Fruit fly (Drosophila melanogaster) whole organism, embryonic: Measurements from ENCODE around the gene CG6843.

ENCODE experiments used
- Atf-2 ChIP-seq: fragments of 200-800 bp; sonication (Bioruptor generic); optimal IDR thresholded peaks from 2 replicates; lab custom pipeline; 2016; ENCODE audit warnings: missing biosample characterization, missing genetic modification characterization
- B-H2 ChIP-seq: fragments of 200-800 bp; sonication (Bioruptor generic); optimal IDR thresholded peaks from 2 replicates; lab custom pipeline; 2018; ENCODE audit warnings: missing biosample characterization, mild to moderate bottlenecking, missing genetic modification characterization
- Bteb2 ChIP-seq: fragments of 200-800 bp; sonication (Bioruptor generic); optimal IDR thresholded peaks from 2 replicates; lab custom pipeline; 2016; ENCODE audit warnings: missing biosample characterization, missing genetic modification characterization
- CG11085 ChIP-seq: fragments of 200-800 bp; sonication (Bioruptor generic); IDR thresholded peaks from 2 replicates; pipeline ENCODE4 v1.3.6; 2022; ENCODE audit warnings: missing biosample characterization, missing genetic modification characterization
- CG11247 ChIP-seq: fragments of 200-800 bp; sonication (Bioruptor generic); IDR thresholded peaks from 2 replicates; pipeline ENCODE4 v1.3.6; 2022; ENCODE audit warnings: missing biosample characterization, missing genetic modification characterization
- CG13123 ChIP-seq: fragments of 200-800 bp; sonication (Bioruptor generic); optimal IDR thresholded peaks from 2 replicates; lab custom pipeline; 2016; ENCODE audit warnings: missing biosample characterization, missing genetic modification characterization
- CG14050 ChIP-seq: fragments of 200-800 bp; sonication (Bioruptor generic); IDR thresholded peaks from 3 replicates; pipeline ENCODE4 v1.3.6; 2022; ENCODE audit warnings: missing biosample characterization, missing genetic modification characterization
- CG15514 ChIP-seq: fragments of 200-800 bp; sonication (Bioruptor generic); optimal IDR thresholded peaks from 3 replicates; lab custom pipeline; 2017; ENCODE audit warnings: missing biosample characterization, missing genetic modification characterization, mild to moderate bottlenecking, moderate library complexity, missing genetic modification reagents
- CG1832 ChIP-seq: fragments of 200-800 bp; sonication (Bioruptor generic); optimal IDR thresholded peaks from 2 replicates; lab custom pipeline; 2017; ENCODE audit warnings: missing biosample characterization, mild to moderate bottlenecking, missing genetic modification characterization, inconsistent platforms
- CG31365 ChIP-seq: fragments of 200-800 bp; sonication (Bioruptor generic); optimal IDR thresholded peaks from 2 replicates; lab custom pipeline; 2018; ENCODE audit warnings: missing biosample characterization, mild to moderate bottlenecking, missing genetic modification characterization
- CG32767 ChIP-seq: fragments of 200-800 bp; sonication (Bioruptor generic); IDR thresholded peaks from 2 replicates; pipeline ENCODE4 v1.3.6; 2022; ENCODE audit warnings: missing biosample characterization, missing genetic modification characterization
- CG42726 ChIP-seq: fragments of 200-800 bp; sonication (Bioruptor generic); IDR thresholded peaks from 2 replicates; pipeline ENCODE4 v1.3.6; 2022; ENCODE audit warnings: missing biosample characterization, missing genetic modification characterization; ENCODE audit not compliant: partially characterized antibody
- CG7987 ChIP-seq: fragments of 200-800 bp; sonication (Bioruptor generic); optimal IDR thresholded peaks from 2 replicates; lab custom pipeline; 2018; ENCODE audit warnings: missing biosample characterization, mild to moderate bottlenecking, missing genetic modification characterization, moderate library complexity
- CG9817 ChIP-seq: fragments of 200-800 bp; sonication (Bioruptor generic); optimal IDR thresholded peaks from 2 replicates; lab custom pipeline; 2018; ENCODE audit warnings: missing biosample characterization, mild to moderate bottlenecking, missing genetic modification characterization, moderate library complexity
- Dbx ChIP-seq: fragments of 200-800 bp; sonication (Bioruptor generic); IDR thresholded peaks from 3 replicates; pipeline ENCODE4 v1.3.6; 2022; ENCODE audit warnings: missing biosample characterization, missing genetic modification characterization
- Dfd ChIP-seq, 2 experiments: fragments of >200 bp; optimal IDR thresholded peaks; 2 replicates each; lab custom pipeline; 2017; ENCODE audit warnings: missing biosample characterization in 2 of 2, missing genetic modification characterization in 2 of 2
- Dref ChIP-seq: fragments of 200-800 bp; sonication (Bioruptor generic); IDR thresholded peaks from 2 replicates; pipeline ENCODE4 v1.3.6; 2022; ENCODE audit warnings: missing biosample characterization, missing genetic modification characterization
- Gug ChIP-seq: fragments of 200-800 bp; sonication (Bioruptor generic); IDR thresholded peaks from 4 replicates; pipeline ENCODE4 v1.3.6; 2022; ENCODE audit warnings: missing biosample characterization, missing genetic modification characterization
- HHEX ChIP-seq: fragments of 200-800 bp; sonication (Bioruptor generic); optimal IDR thresholded peaks from 3 replicates; lab custom pipeline; 2017; ENCODE audit warnings: missing biosample characterization, mild to moderate bottlenecking, missing genetic modification characterization, missing genetic modification reagents
- NFAT ChIP-seq: fragments of 200-800 bp; sonication (Bioruptor generic); IDR thresholded peaks from 2 replicates; pipeline ENCODE4 v1.3.6; 2022; ENCODE audit warnings: missing biosample characterization, missing genetic modification characterization
- Oaz ChIP-seq: fragments of 200-800 bp; sonication (Bioruptor generic); IDR thresholded peaks from 2 replicates; pipeline ENCODE4 v1.3.6; 2022; ENCODE audit warnings: missing biosample characterization, missing genetic modification characterization
- Oli ChIP-seq: fragments of 200-800 bp; sonication (Bioruptor generic); optimal IDR thresholded peaks from 2 replicates; lab custom pipeline; 2018; ENCODE audit warnings: missing biosample characterization, mild to moderate bottlenecking, missing genetic modification characterization, moderate library complexity
- Pdp1 ChIP-seq, 2 experiments: fragments of 200-800 bp; sonication (Bioruptor generic); optimal IDR thresholded peaks; 3 replicates each; lab custom pipeline; 2016; ENCODE audit warnings: missing biosample characterization in 2 of 2, missing genetic modification characterization in 2 of 2, mild to moderate bottlenecking in 1 of 2, moderate library complexity in 1 of 2
- ac ChIP-seq: fragments of 200-800 bp; sonication (Bioruptor generic); optimal IDR thresholded peaks from 3 replicates; lab custom pipeline; 2017; ENCODE audit warnings: missing biosample characterization, mild to moderate bottlenecking, missing genetic modification characterization
- ap ChIP-seq: fragments of 200-800 bp; sonication (Bioruptor generic); IDR thresholded peaks from 2 replicates; pipeline ENCODE4 v1.3.6; 2022; ENCODE audit warnings: missing biosample characterization, missing genetic modification characterization
- bbx ChIP-seq: fragments of 200-800 bp; sonication (Bioruptor generic); IDR thresholded peaks from 2 replicates; pipeline ENCODE4 v1.3.6; 2022; ENCODE audit warnings: missing biosample characterization, missing genetic modification characterization; ENCODE audit not compliant: partially characterized antibody
- cato ChIP-seq: fragments of 200-800 bp; sonication (Bioruptor generic); optimal IDR thresholded peaks from 2 replicates; lab custom pipeline; 2016; ENCODE audit warnings: missing biosample characterization, missing genetic modification characterization, borderline replicate concordance
- crol ChIP-seq: fragments of 200-800 bp; sonication (Bioruptor generic); IDR thresholded peaks from 2 replicates; pipeline ENCODE4 v1.3.6; 2022; ENCODE audit warnings: missing biosample characterization, missing genetic modification characterization
- dati ChIP-seq: fragments of 200-800 bp; sonication (Bioruptor generic); IDR thresholded peaks from 2 replicates; pipeline ENCODE4 v1.3.6; 2022; ENCODE audit warnings: missing biosample characterization, missing genetic modification characterization
- emc ChIP-seq: fragments of 200-800 bp; sonication (Bioruptor generic); optimal IDR thresholded peaks from 2 replicates; lab custom pipeline; 2016; ENCODE audit warnings: missing biosample characterization, missing genetic modification characterization
- eyg ChIP-seq: fragments of 200-800 bp; sonication (Bioruptor generic); optimal IDR thresholded peaks from 3 replicates; lab custom pipeline; 2016; ENCODE audit warnings: missing biosample characterization, missing genetic modification characterization
- gfzf ChIP-seq: fragments of 200-800 bp; sonication (Bioruptor generic); optimal IDR thresholded peaks from 2 replicates; lab custom pipeline; 2016; ENCODE audit warnings: missing biosample characterization, mild to moderate bottlenecking, missing genetic modification characterization, moderate library complexity
- insv ChIP-seq, 2 experiments: fragments of 200-800 bp; sonication (Bioruptor generic); optimal IDR thresholded peaks; 3 replicates each; lab custom pipeline; 2016 to 2018; ENCODE audit warnings: missing biosample characterization in 2 of 2, missing genetic modification characterization in 2 of 2
- kni ChIP-seq: fragments of 200-800 bp; sonication (Bioruptor generic); optimal IDR thresholded peaks from 3 replicates; lab custom pipeline; 2017; ENCODE audit warnings: mild to moderate bottlenecking, missing biosample characterization, missing genetic modification reagents, missing genetic modification characterization
- lbe ChIP-seq: fragments of 200-800 bp; sonication (Bioruptor generic); optimal IDR thresholded peaks from 2 replicates; lab custom pipeline; 2016; ENCODE audit warnings: missing biosample characterization, mild to moderate bottlenecking, missing genetic modification characterization
- lola ChIP-seq, 3 experiments: fragments of >200 bp in 2 of 3; fragments of 200-800 bp in 1 of 3; sonication (Bioruptor generic) in 1 of 3; optimal IDR thresholded peaks; 2 replicates each; lab custom pipeline; 2017 to 2019; ENCODE audit warnings: missing biosample characterization in 3 of 3, missing genetic modification characterization in 3 of 3, mild to moderate bottlenecking in 1 of 3, moderate library complexity in 1 of 3
- nau ChIP-seq: fragments of 200-800 bp; sonication (Bioruptor generic); optimal IDR thresholded peaks from 3 replicates; lab custom pipeline; 2017; ENCODE audit warnings: missing biosample characterization, mild to moderate bottlenecking, missing genetic modification characterization, missing genetic modification reagents
- pita ChIP-seq: fragments of 200-800 bp; sonication (Bioruptor generic); optimal IDR thresholded peaks from 2 replicates; lab custom pipeline; 2017; ENCODE audit warnings: missing biosample characterization, mild to moderate bottlenecking, missing genetic modification characterization
- pros ChIP-seq: fragments of 200-800 bp; sonication (Bioruptor generic); optimal IDR thresholded peaks from 3 replicates; lab custom pipeline; 2019; ENCODE audit warnings: missing biosample characterization, mild to moderate bottlenecking, missing genetic modification characterization, moderate library complexity
- row ChIP-seq: fragments of 200-800 bp; sonication (Bioruptor generic); IDR thresholded peaks from 3 replicates; pipeline ENCODE4 v1.3.6; 2022; ENCODE audit warnings: missing biosample characterization, missing genetic modification characterization
- sens-2 ChIP-seq: fragments of 200-800 bp; sonication (Bioruptor generic); IDR thresholded peaks from 2 replicates; pipeline ENCODE4 v1.3.6; 2022; ENCODE audit warnings: missing biosample characterization, missing genetic modification characterization
- sim ChIP-seq: fragments of 200-800 bp; sonication (Bioruptor generic); IDR thresholded peaks from 2 replicates; pipeline ENCODE4 v1.3.6; 2022; ENCODE audit warnings: missing biosample characterization, missing genetic modification characterization
- toy ChIP-seq: fragments of 200-800 bp; sonication (Bioruptor generic); IDR thresholded peaks from 2 replicates; pipeline ENCODE4 v1.3.6; 2022; ENCODE audit warnings: missing biosample characterization, missing genetic modification characterization
- trh ChIP-seq: fragments of 200-800 bp; sonication (Bioruptor generic); optimal IDR thresholded peaks from 2 replicates; lab custom pipeline; 2016; ENCODE audit warnings: missing biosample characterization, missing genetic modification characterization
- tup ChIP-seq: fragments of 200-800 bp; sonication (Bioruptor generic); optimal IDR thresholded peaks from 2 replicates; lab custom pipeline; 2016; ENCODE audit warnings: missing biosample characterization, mild to moderate bottlenecking, missing genetic modification characterization, moderate library complexity
- wor ChIP-seq: fragments of 200-800 bp; sonication (Bioruptor generic); IDR thresholded peaks from 2 replicates; pipeline ENCODE4 v1.3.6; 2022; ENCODE audit warnings: missing biosample characterization, missing genetic modification characterization
- z ChIP-seq: fragments of 200-800 bp; sonication (Bioruptor generic); IDR thresholded peaks from 3 replicates; pipeline ENCODE4 v1.3.6; 2022; ENCODE audit warnings: missing biosample characterization, missing genetic modification characterization
- zf30C ChIP-seq: fragments of 200-800 bp; sonication (Bioruptor generic); optimal IDR thresholded peaks from 3 replicates; lab custom pipeline; 2018; ENCODE audit warnings: missing biosample characterization, mild to moderate bottlenecking, missing genetic modification characterization
- zfh1 ChIP-seq: fragments of 200-800 bp; sonication (Bioruptor generic); IDR thresholded peaks from 3 replicates; pipeline ENCODE4 v1.3.6; 2022; ENCODE audit warnings: missing biosample characterization, missing genetic modification characterization

The CG6843 gene

DNA sequence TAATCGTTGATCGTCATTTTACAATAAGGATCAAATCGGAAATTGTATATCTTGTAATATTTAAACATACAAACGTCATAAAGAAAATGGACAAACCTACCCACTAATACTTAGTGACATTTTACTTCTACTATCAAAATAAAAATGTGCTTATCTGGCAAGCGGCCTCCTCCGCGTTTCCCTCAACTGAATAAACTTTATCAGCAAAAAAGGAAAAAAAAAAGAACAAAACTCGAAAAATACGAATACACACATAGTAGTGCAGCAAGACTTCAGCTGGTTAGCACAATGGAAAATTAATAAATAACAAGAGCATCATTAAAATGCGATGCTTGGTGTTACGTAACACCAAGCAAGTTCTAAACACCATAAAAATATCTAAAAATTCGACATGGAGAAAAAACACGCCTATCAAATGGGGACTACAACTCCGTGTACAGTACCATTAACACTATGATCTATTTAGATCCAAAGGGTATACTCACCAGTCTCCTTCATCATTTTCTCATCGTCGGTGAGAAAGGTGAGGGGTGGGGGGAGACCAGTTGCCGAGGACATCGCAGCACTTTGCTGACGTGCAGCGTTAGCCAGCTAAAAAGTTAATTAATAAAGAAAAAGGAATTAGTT is 3.8 kb upstream of the CG6843 start (continued):
- TF ChIP-seq lola (GFP tag; optimal IDR thresholded peaks at IDR 0.05; lab: Kevin White, UChicago), result no peak
- no peak for TF ChIP-seq NFAT (GFP tag; lab: Robert Waterston, UW)
- peak in 1 of 2 experiments; percentile 97 for TF ChIP-seq Pdp1 (GFP tag; optimal IDR thresholded peaks at IDR 0.05; lab: Kevin White, UChicago)
- no peak for TF ChIP-seq zf30C
- TF ChIP-seq kni (GFP tag; lab: Kevin White, UChicago), result peak; percentile 32
- no peak for TF ChIP-seq HHEX (GFP tag; lab: Kevin White, UChicago)
- no peak for TF ChIP-seq sim (GFP tag; lab: Robert Waterston, UW)

DNA sequence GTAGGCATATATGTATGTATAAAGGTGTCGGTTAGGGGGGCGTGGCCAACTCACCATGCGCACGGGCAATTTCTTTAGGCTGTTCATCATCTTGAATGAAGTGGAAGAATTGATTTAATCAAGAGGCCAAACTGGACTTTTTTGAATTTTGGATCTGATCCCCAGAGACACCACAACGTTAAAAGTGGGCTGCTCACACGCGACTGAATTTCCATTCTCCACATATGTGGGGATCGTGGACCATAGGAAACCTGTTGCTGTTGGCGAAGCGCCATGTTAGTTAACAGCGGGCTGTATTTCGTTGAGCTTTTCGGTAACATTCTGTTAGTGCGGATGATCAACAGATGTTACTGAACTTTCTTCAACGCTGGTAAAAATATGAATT is 3.3 kb upstream of the CG6843 start, which contains the start of gene CG3902:
Gene CG3902 (minus strand): TSS at position 208 of the 385 bp plus-strand sequence.
- 0 out of 2 replicates have a peak, but pooled peaks have one; percentile 23 for TF ChIP-seq crol (GFP tag; lab: Robert Waterston, UW)
- TF ChIP-seq Gug (GFP tag; lab: Robert Waterston, UW), result no peak
- no peak for TF ChIP-seq CG1832
- no peak for TF ChIP-seq Bteb2
- no peak for TF ChIP-seq Oaz (GFP tag; lab: Robert Waterston, UW)
- TF ChIP-seq B-H2 (GFP tag; lab: Kevin White, UChicago), result peak; percentile 71
- no peak for TF ChIP-seq row (GFP tag; lab: Robert Waterston, UW)
- no peak for TF ChIP-seq tup (GFP tag; lab: Kevin White, UChicago)
- no peak for TF ChIP-seq toy
- peak; percentile 59; the same call in 1 of the 2 replicates for TF ChIP-seq bbx (GFP tag; lab: Robert Waterston, UW)
- TF ChIP-seq CG13123 (GFP tag; lab: Kevin White, UChicago), result no peak
- TF ChIP-seq CG7987 (GFP tag; lab: Kevin White, UChicago), result no peak
- no peak for TF ChIP-seq Dfd (GFP tag; optimal IDR thresholded peaks at IDR 0.05; lab: Kevin White, UChicago)
- no peak for TF ChIP-seq Oli (tag; lab: Kevin White, UChicago)
- TF ChIP-seq CG14050, result peak; percentile 28; the same call in 1 of the 3 replicates
- no peak for TF ChIP-seq sens-2 (GFP tag; lab: Robert Waterston, UW)
- TF ChIP-seq nau, result no peak
- no peak for TF ChIP-seq cato (GFP tag; lab: Kevin White, UChicago)
- TF ChIP-seq trh, result no peak
- TF ChIP-seq CG11085 (GFP tag; lab: Robert Waterston, UW), result no peak
- no peak for TF ChIP-seq ac (GFP tag; lab: Kevin White, UChicago)
- peak; percentile 40 for TF ChIP-seq CG15514 (GFP tag; lab: Kevin White, UChicago)
- TF ChIP-seq z (GFP tag; lab: Robert Waterston, UW), result no peak
- TF ChIP-seq ap (GFP tag; lab: Robert Waterston, UW), result no peak
- TF ChIP-seq CG32767 (GFP tag; lab: Robert Waterston, UW), result no peak
- TF ChIP-seq Dref (GFP tag; lab: Robert Waterston, UW), result no peak
- TF ChIP-seq pros, result no peak
- 0 out of 3 replicates have a peak, but pooled peaks have one; percentile 26 for TF ChIP-seq zfh1 (GFP tag; lab: Robert Waterston, UW)
- no peak for TF ChIP-seq emc (GFP tag; lab: Kevin White, UChicago)
- no peak for TF ChIP-seq gfzf (GFP tag; lab: Kevin White, UChicago)
- TF ChIP-seq pita (GFP tag; lab: Kevin White, UChicago), result no peak
- TF ChIP-seq CG31365, result peak; percentile 25
- TF ChIP-seq CG11247, result 0 out of 2 replicates have a peak, but pooled peaks have one; percentile 28
- peak; percentile 36; the same call in 1 of the 3 replicates for TF ChIP-seq Dbx
- TF ChIP-seq lbe (GFP tag; lab: Kevin White, UChicago), result peak; percentile 32
- TF ChIP-seq wor (GFP tag; lab: Robert Waterston, UW), result no peak
- TF ChIP-seq CG42726 (GFP tag; lab: Robert Waterston, UW), result peak; percentile 28; the same call in 1 of the 2 replicates
- TF ChIP-seq dati (GFP tag; lab: Robert Waterston, UW), result no peak
- no peak for TF ChIP-seq CG9817 (tag; lab: Kevin White, UChicago)
- no peak for TF ChIP-seq Atf-2 (GFP tag; lab: Kevin White, UChicago)
- no peak for TF ChIP-seq insv (GFP tag; optimal IDR thresholded peaks at IDR 0.05; lab: Kevin White, UChicago)
- TF ChIP-seq eyg (GFP tag; lab: Kevin White, UChicago), result no peak
